Fruit fly (Drosophila melanogaster) whole organism, pupa: ENCODE results near the gene CG7006.

Experiments used
- CG10348 ChIP-seq: fragments of 200-800 bp; sonication (Bioruptor generic); IDR thresholded peaks from 2 replicates; pipeline ENCODE4 v1.3.6; 2022; ENCODE audit warnings: missing biosample characterization, missing genetic modification characterization
- CG13204 ChIP-seq: fragments of 200-800 bp; sonication (Bioruptor generic); optimal IDR thresholded peaks from 2 replicates; lab custom pipeline; 2018; ENCODE audit warnings: missing biosample characterization, mild to moderate bottlenecking, missing genetic modification characterization, moderate library complexity
- CG14655 ChIP-seq: fragments of 200-800 bp; sonication (Bioruptor generic); optimal IDR thresholded peaks from 3 replicates; lab custom pipeline; 2017; ENCODE audit warnings: mild to moderate bottlenecking, missing biosample characterization, missing genetic modification reagents, missing genetic modification characterization
- CG15710 ChIP-seq: fragments of 200-800 bp; sonication (Bioruptor generic); optimal IDR thresholded peaks from 2 replicates; lab custom pipeline; 2018; ENCODE audit warnings: missing biosample characterization, mild to moderate bottlenecking, missing genetic modification characterization, moderate library complexity
- CG17806 ChIP-seq: fragments of 200-800 bp; sonication (Bioruptor generic); optimal IDR thresholded peaks from 2 replicates; lab custom pipeline; 2018; ENCODE audit warnings: missing biosample characterization, mild to moderate bottlenecking, missing genetic modification characterization, moderate library complexity
- CG32121 ChIP-seq: fragments of 200-800 bp; sonication (Bioruptor generic); IDR thresholded peaks from 2 replicates; pipeline ENCODE4 v1.3.6; 2022; ENCODE audit warnings: missing biosample characterization, missing genetic modification characterization
- CG34367 ChIP-seq: fragments of 200-800 bp; sonication (Bioruptor generic); optimal IDR thresholded peaks from 2 replicates; lab custom pipeline; 2018; ENCODE audit warnings: missing biosample characterization, mild to moderate bottlenecking, missing genetic modification characterization
- CG4496 ChIP-seq: fragments of 200-800 bp; sonication (Bioruptor generic); IDR thresholded peaks from 3 replicates; pipeline ENCODE4 v1.3.6; 2022; ENCODE audit warnings: missing biosample characterization, missing genetic modification characterization
- CG8159 ChIP-seq: fragments of 200-800 bp; sonication (Bioruptor generic); optimal IDR thresholded peaks from 3 replicates; lab custom pipeline; 2018; ENCODE audit warnings: missing biosample characterization, mild to moderate bottlenecking, missing genetic modification characterization, moderate library complexity
- CG8301 ChIP-seq: fragments of 200-800 bp; sonication (Bioruptor generic); optimal IDR thresholded peaks from 2 replicates; lab custom pipeline; 2018; ENCODE audit warnings: missing biosample characterization, mild to moderate bottlenecking, missing genetic modification characterization
- D1 ChIP-seq: fragments of 200-800 bp; sonication (Bioruptor generic); optimal IDR thresholded peaks from 2 replicates; lab custom pipeline; 2018; ENCODE audit warnings: missing biosample characterization, mild to moderate bottlenecking, missing genetic modification characterization, moderate library complexity
- EcR ChIP-seq: fragments of 200-800 bp; sonication (Bioruptor generic); optimal IDR thresholded peaks from 3 replicates; lab custom pipeline; 2019; ENCODE audit warnings: missing biosample characterization, missing genetic modification characterization, mild to moderate bottlenecking, moderate library complexity, missing genetic modification reagents
- Ets98B ChIP-seq: fragments of 200-800 bp; sonication (Bioruptor generic); IDR thresholded peaks from 2 replicates; pipeline ENCODE4 v1.3.6; 2022; ENCODE audit warnings: missing biosample characterization, missing genetic modification characterization
- gl ChIP-seq: fragments of 200-800 bp; sonication (Bioruptor generic); optimal IDR thresholded peaks from 2 replicates; lab custom pipeline; 2018; ENCODE audit warnings: missing biosample characterization, mild to moderate bottlenecking, missing genetic modification characterization

dm6 chr3R:24851429-24851828, 1.0 kb downstream of the CG7006 start, which contains the start of gene Nct:
- TF ChIP-seq CG13204 (GFP tag; lab: Kevin White, UChicago) (no peak), gl (tag; lab: Kevin White, UChicago) (no peak), CG34367 (tag; lab: Kevin White, UChicago) (no peak), CG8159 (no peak), Ets98B (GFP tag; lab: Robert Waterston, UW) (no peak), CG15710 (no peak), CG14655 (GFP tag; lab: Kevin White, UChicago) (no peak), CG4496 (GFP tag; lab: Robert Waterston, UW) (no peak), CG10348 (no peak), EcR (GFP tag; lab: Kevin White, UChicago) (no peak), CG8301 (tag; lab: Kevin White, UChicago) (no peak), CG32121 (GFP tag; lab: Robert Waterston, UW) (no peak), D1 (tag; lab: Kevin White, UChicago) (no peak), CG17806 (tag; lab: Kevin White, UChicago) (no peak)
